Fruit fly (Drosophila melanogaster): ENCODE data around the gene CG14968.

Gene CG14968

DNA sequence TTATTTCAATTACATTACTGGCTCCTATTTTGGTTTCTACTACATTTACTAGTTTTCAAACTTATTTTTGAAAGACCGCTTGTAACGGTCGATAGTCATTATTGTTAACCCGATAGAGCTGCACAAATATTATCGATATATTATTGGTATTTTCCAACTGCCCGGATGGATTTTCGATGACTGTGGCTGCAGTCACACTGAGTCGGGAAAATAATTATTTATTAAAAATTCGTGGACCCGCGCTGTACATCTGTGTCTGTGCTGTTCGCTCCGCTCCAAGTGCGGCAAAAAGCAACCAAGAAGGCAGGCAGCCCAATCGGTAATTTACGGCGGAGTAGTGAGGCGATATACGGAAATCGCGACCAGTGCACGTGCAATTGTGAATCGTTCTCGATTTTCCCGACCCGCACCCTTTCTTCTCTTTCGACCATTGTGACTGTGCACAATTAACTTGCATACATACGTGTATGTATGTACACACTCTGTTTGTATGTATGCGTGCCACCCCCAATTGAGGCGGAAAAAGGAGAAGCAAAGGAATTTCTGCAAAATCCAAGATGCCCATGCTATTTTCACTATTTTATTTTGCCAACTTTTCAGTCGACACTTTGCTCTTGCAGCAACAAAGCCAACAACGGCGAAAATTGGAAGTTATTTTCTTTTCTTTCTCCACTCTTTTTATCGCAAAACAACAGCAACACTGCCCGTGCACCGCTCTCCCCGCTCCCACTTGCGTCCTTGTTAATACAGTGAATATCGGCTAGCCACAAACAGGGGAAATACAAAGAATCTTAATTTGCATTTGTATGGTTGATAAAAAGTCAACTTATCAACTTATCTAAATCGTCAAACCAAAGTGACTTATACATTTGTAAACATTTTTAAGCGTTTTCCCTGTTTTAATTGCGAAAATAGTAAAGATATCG, 885 bp upstream of the CG14968 start, which contains the start of gene ZnT63C (continued):
- TF ChIP-seq CG5245 (GFP tag; optimal IDR thresholded peaks at IDR 0.05) (no peak), jigr1 (GFP tag; IDR thresholded peaks at IDR 0.05) (no peak), CG2712 (tag; optimal IDR thresholded peaks at IDR 0.05) (peak; percentile 100), grau (tag; optimal IDR thresholded peaks at IDR 0.05) (peak; percentile 75), Doc2 (GFP tag; IDR thresholded peaks at IDR 0.05) (no peak), CG1792 (GFP tag; optimal IDR thresholded peaks at IDR 0.05) (no peak), Xrp1 (GFP tag; IDR thresholded peaks at IDR 0.05) (no peak), C15 (GFP tag; IDR thresholded peaks at IDR 0.05) (no peak), pum (GFP tag; optimal IDR thresholded peaks at IDR 0.05) (no peak), ERR (GFP tag; optimal IDR thresholded peaks at IDR 0.05) (no peak), BEAF-32 (GFP tag; optimal IDR thresholded peaks at IDR 0.05) (peak; percentile 70), tap (tag; optimal IDR thresholded peaks at IDR 0.05) (no peak), lilli (GFP tag; optimal IDR thresholded peaks at IDR 0.05) (no peak), Spps (tag; optimal IDR thresholded peaks at IDR 0.05) (no peak), Hr39 (optimal IDR thresholded peaks at IDR 0.05) (no peak), CG12104 (GFP tag; optimal IDR thresholded peaks at IDR 0.05) (no peak), CG32772 (GFP tag; IDR thresholded peaks at IDR 0.05) (no peak), ems (GFP tag; optimal IDR thresholded peaks at IDR 0.05) (no peak), CG11085 (GFP tag; IDR thresholded peaks at IDR 0.05) (no peak), Kr (GFP tag; optimal IDR thresholded peaks at IDR 0.05) (no peak), Nf-YA (GFP tag; IDR thresholded peaks at IDR 0.05) (peak; percentile 20; the same call in 1 of the 2 replicates), lola (GFP tag; optimal IDR thresholded peaks at IDR 0.05) (no peak), CG4707 (GFP tag; optimal IDR thresholded peaks at IDR 0.05) (no peak), ro (GFP tag; IDR thresholded peaks at IDR 0.05) (no peak), mam (GFP tag; optimal IDR thresholded peaks at IDR 0.05) (no peak), Hr51 (GFP tag; optimal IDR thresholded peaks at IDR 0.05) (no peak), CG12744 (GFP tag; optimal IDR thresholded peaks at IDR 0.05) (no peak), Fer2 (tag; optimal IDR thresholded peaks at IDR 0.05) (no peak), Max (GFP tag; optimal IDR thresholded peaks at IDR 0.05) (no peak), CG1233 (GFP tag; optimal IDR thresholded peaks at IDR 0.05) (no peak), kni (GFP tag; optimal IDR thresholded peaks at IDR 0.05) (no peak), CG10462 (GFP tag; optimal IDR thresholded peaks at IDR 0.05) (no peak), Vsx1 (GFP tag; optimal IDR thresholded peaks at IDR 0.05) (no peak), Blimp-1 (GFP tag; optimal IDR thresholded peaks at IDR 0.05) (no peak), tx (GFP tag; optimal IDR thresholded peaks at IDR 0.05) (no peak), tio (GFP tag; optimal IDR thresholded peaks at IDR 0.05) (no peak), MTF-1 (GFP tag; optimal IDR thresholded peaks at IDR 0.05; ENCODE audit: borderline replicate concordance) (peak; percentile 23), prd (optimal IDR thresholded peaks at IDR 0.05) (no peak), prd (GFP tag; IDR thresholded peaks at IDR 0.05) (no peak), hth (optimal IDR thresholded peaks at IDR 0.05) (no peak), peb (GFP tag; IDR thresholded peaks at IDR 0.05) (no peak), CG13624 (GFP tag; optimal IDR thresholded peaks at IDR 0.05) (no peak), CG1603 (tag; optimal IDR thresholded peaks at IDR 0.05) (peak; percentile 63), CG10274 (GFP tag; optimal IDR thresholded peaks at IDR 0.05) (no peak), CG11695 (GFP tag; IDR thresholded peaks at IDR 0.05) (no peak), mirr (GFP tag; optimal IDR thresholded peaks at IDR 0.05) (peak; percentile 27), Dip2 (GFP tag; IDR thresholded peaks at IDR 0.05) (no peak), tna (GFP tag; IDR thresholded peaks at IDR 0.05; ENCODE audit: partially characterized antibody) (peak; percentile 93), CG34422 (GFP tag; IDR thresholded peaks at IDR 0.05) (no peak), fu2 (GFP tag; optimal IDR thresholded peaks at IDR 0.05) (no peak)

All from whole organism, embryonic.